Fruit fly (Drosophila melanogaster) whole organism, adult: ENCODE results near the gene RpS27A.

ENCODE experiments used
- CG11617 ChIP-seq: fragments of 200-800 bp; sonication (Bioruptor generic); optimal IDR thresholded peaks from 2 replicates; lab custom pipeline; 2017; ENCODE audit warnings: mild to moderate bottlenecking, missing biosample characterization, missing genetic modification reagents, missing genetic modification characterization
- CG12768 ChIP-seq: fragments of 200-800 bp; sonication (Bioruptor generic); optimal IDR thresholded peaks from 2 replicates; lab custom pipeline; 2017; ENCODE audit warnings: missing biosample characterization, missing genetic modification characterization, mild to moderate bottlenecking, moderate library complexity, missing genetic modification reagents
- CG14711 ChIP-seq: fragments of 200-800 bp; sonication (Bioruptor generic); optimal IDR thresholded peaks from 2 replicates; lab custom pipeline; 2018; ENCODE audit warnings: missing biosample characterization, mild to moderate bottlenecking, missing genetic modification characterization, moderate library complexity
- CG1620 ChIP-seq: fragments of 200-800 bp; sonication (Bioruptor generic); optimal IDR thresholded peaks from 2 replicates; lab custom pipeline; 2016; ENCODE audit warnings: missing biosample characterization, missing genetic modification characterization
- CG33017 ChIP-seq: fragments of 200-800 bp; sonication (Bioruptor generic); optimal IDR thresholded peaks from 2 replicates; lab custom pipeline; 2018; ENCODE audit warnings: missing biosample characterization, mild to moderate bottlenecking, missing genetic modification characterization, moderate library complexity
- CG7101 ChIP-seq: fragments of 200-800 bp; sonication (Bioruptor generic); optimal IDR thresholded peaks from 2 replicates; lab custom pipeline; 2018; ENCODE audit warnings: missing biosample characterization, mild to moderate bottlenecking, missing genetic modification characterization, moderate library complexity
- Hr96 ChIP-seq: fragments of 200-800 bp; sonication (Bioruptor generic); optimal IDR thresholded peaks from 2 replicates; lab custom pipeline; 2016; ENCODE audit warnings: missing biosample characterization, missing genetic modification characterization
- Mnt ChIP-seq: fragments of 200-800 bp; sonication (Bioruptor generic); optimal IDR thresholded peaks from 2 replicates; lab custom pipeline; 2016; ENCODE audit warnings: missing biosample characterization, mild to moderate bottlenecking, missing genetic modification characterization
- bab1 ChIP-seq: fragments of 200-800 bp; sonication (Bioruptor generic); optimal IDR thresholded peaks from 3 replicates; lab custom pipeline; 2019; ENCODE audit warnings: missing biosample characterization, mild to moderate bottlenecking, missing genetic modification characterization, moderate library complexity
- cic ChIP-seq: fragments of 200-800 bp; sonication (Bioruptor generic); optimal IDR thresholded peaks from 2 replicates; lab custom pipeline; 2017; ENCODE audit warnings: missing biosample characterization, mild to moderate bottlenecking, missing genetic modification characterization, moderate library complexity
- kay ChIP-seq: fragments of 200-800 bp; sonication (Bioruptor generic); peaks from one replicate; lab custom pipeline; 2016; ENCODE audit warnings: missing biosample characterization, missing genetic modification characterization, borderline replicate concordance
- ovo ChIP-seq: fragments of 200-800 bp; sonication (Bioruptor generic); optimal IDR thresholded peaks from 2 replicates; lab custom pipeline; 2016; ENCODE audit warnings: missing biosample characterization, missing genetic modification characterization
- tj ChIP-seq: fragments of 200-800 bp; sonication (Bioruptor generic); optimal IDR thresholded peaks from 3 replicates; lab custom pipeline; 2017; ENCODE audit warnings: missing biosample characterization, mild to moderate bottlenecking, missing genetic modification characterization, moderate library complexity
- toe ChIP-seq: fragments of 200-800 bp; sonication (Bioruptor generic); optimal IDR thresholded peaks from 2 replicates; lab custom pipeline; 2016; ENCODE audit warnings: missing biosample characterization, missing genetic modification characterization

- TF ChIP-seq Mnt (GFP tag; lab: Kevin White, UChicago): peak; percentile 13
- no peak for TF ChIP-seq Hr96
- peak; percentile 8 for TF ChIP-seq ovo (GFP tag; lab: Kevin White, UChicago)
- no peak for TF ChIP-seq toe
- TF ChIP-seq CG7101: peak; percentile 74
- TF ChIP-seq tj (GFP tag; lab: Kevin White, UChicago): peak; percentile 40
- TF ChIP-seq cic (GFP tag; lab: Kevin White, UChicago): peak; percentile 38
- TF ChIP-seq CG11617 (GFP tag; lab: Kevin White, UChicago): peak; percentile 73
- peak; percentile 70 for TF ChIP-seq CG14711 (tag; lab: Kevin White, UChicago)
- peak; percentile 38 for TF ChIP-seq bab1
- TF ChIP-seq kay (GFP tag; lab: Kevin White, UChicago): no peak
- peak; percentile 29 for TF ChIP-seq CG12768 (GFP tag; lab: Kevin White, UChicago)
- TF ChIP-seq CG33017 (tag; lab: Kevin White, UChicago): peak; percentile 79
- no peak for TF ChIP-seq CG1620 (GFP tag; lab: Kevin White, UChicago)
These were observed 32.5 kb upstream of the RpS27A start, which contains the start of the genes CG33303 and dpr19 for dm6 chr2L:10375464-10376236.
